Worm (Caenorhabditis elegans): Measurements from ENCODE around the gene cest-35.2.

Gene cest-35.2

DNA sequence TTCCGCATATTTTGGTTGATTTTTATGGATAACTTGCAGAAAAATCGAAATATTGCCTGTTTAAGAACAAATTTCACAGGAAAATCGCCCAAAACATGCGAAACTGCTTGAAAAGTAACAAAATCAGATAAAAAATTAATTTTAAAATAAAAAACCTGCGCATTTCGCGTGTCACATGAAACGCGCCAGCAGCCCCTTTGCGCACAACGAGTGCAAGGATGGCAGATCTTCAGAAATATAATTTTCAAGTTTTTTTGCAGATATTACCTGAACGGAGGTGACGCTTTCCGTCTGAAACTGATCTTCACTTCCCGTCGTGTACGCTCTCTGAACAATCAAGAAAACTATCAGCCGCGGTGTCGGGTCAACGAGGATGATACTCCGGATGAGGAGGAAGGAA, 38.0 kb upstream of the cest-35.2 start (continued):
- TF ChIP-seq saeg-2 (GFP tag; IDR thresholded peaks at IDR 0.05) = no peak

DNA sequence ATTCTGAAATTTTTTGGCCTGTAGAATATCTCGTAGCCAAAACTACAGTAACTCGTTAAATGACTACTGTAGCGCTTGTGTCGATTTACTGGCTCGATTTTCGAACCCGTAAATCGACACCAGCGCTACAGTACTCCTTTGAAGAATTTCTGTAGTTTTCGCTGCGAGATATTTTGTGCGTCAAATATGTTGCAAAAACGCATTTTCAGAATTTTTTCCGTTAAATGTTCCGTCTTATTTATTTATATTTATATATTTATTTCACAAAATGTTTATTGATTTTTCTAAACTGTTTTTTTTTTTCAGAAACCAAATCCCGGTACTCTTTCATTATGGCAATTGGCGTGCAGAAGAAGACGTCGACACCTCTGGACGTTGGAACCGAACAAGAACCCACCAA, 36.8 kb upstream of the cest-35.2 start, which contains the start of gene natc-2:
natc-2 (plus strand) TSS at position 301 of the 400 bp plus-strand sequence.
- TF ChIP-seq nhr-6 (tag; optimal IDR thresholded peaks at IDR 0.05) = no peak
- TF ChIP-seq nhr-77 (tag; optimal IDR thresholded peaks at IDR 0.05) = no peak
- no peak for TF ChIP-seq lin-29 (GFP tag; IDR thresholded peaks at IDR 0.05)
- no peak for TF ChIP-seq ctbp-1 (GFP tag; IDR thresholded peaks at IDR 0.05)
- no peak for TF ChIP-seq nhr-76 (tag; optimal IDR thresholded peaks at IDR 0.05)
- no peak for TF ChIP-seq nhr-102 (tag; optimal IDR thresholded peaks at IDR 0.05)
- TF ChIP-seq jun-1 (tag; optimal IDR thresholded peaks at IDR 0.05) = no peak
- no peak for TF ChIP-seq aha-1 (tag)
- no peak for TF ChIP-seq ceh-28 (tag; optimal IDR thresholded peaks at IDR 0.05)
- TF ChIP-seq ztf-11 (tag; optimal IDR thresholded peaks at IDR 0.05) = no peak
- TF ChIP-seq T26A8.4 (GFP tag; IDR thresholded peaks at IDR 0.05) = no peak
- TF ChIP-seq R02D3.7 (tag; optimal IDR thresholded peaks at IDR 0.05) = no peak
- no peak for TF ChIP-seq madf-5 (GFP tag; IDR thresholded peaks at IDR 0.05)
- TF ChIP-seq spr-1 (tag; optimal IDR thresholded peaks at IDR 0.05) = no peak
- no peak for TF ChIP-seq dve-1 (tag; optimal IDR thresholded peaks at IDR 0.05; ENCODE audit: insufficient read depth)
- TF ChIP-seq nhr-48 (tag; optimal IDR thresholded peaks at IDR 0.05) = no peak
- TF ChIP-seq daf-16 (GFP tag; optimal IDR thresholded peaks at IDR 0.05) = no peak
- TF ChIP-seq daf-16 (tag; optimal IDR thresholded peaks at IDR 0.05) = no peak
- no peak for TF ChIP-seq madf-9 (GFP tag; conservative IDR thresholded peaks at IDR 0.05)

DNA sequence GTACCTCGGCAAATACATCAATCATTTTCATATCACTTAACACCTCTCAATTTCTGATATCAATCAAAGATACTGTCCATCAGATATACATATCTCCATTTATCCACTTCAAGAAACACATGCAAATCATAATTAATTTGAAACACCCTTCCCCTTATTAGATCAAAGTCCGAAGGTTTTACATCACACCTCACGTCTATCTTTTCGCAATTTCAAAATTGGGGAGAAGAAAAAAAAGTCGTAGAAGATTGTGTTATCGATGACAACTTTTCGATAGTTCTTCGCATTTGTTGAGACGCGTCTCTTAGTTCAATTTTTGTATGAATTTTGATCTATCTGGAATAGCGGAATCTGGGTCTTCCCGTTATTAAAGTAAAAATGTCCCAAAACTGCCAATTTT, 36.2 kb upstream of the cest-35.2 start:
- TF ChIP-seq egl-27 (tag; optimal IDR thresholded peaks at IDR 0.05) (no peak), dve-1 (tag; optimal IDR thresholded peaks at IDR 0.05; ENCODE audit: insufficient read depth) (peak; percentile 31), unc-62 (GFP tag; optimal IDR thresholded peaks at IDR 0.05 in 1 of 2) (peak in 1 of 2 experiments; percentile 44), unc-62 (tag; optimal IDR thresholded peaks at IDR 0.05) (no peak)

DNA sequence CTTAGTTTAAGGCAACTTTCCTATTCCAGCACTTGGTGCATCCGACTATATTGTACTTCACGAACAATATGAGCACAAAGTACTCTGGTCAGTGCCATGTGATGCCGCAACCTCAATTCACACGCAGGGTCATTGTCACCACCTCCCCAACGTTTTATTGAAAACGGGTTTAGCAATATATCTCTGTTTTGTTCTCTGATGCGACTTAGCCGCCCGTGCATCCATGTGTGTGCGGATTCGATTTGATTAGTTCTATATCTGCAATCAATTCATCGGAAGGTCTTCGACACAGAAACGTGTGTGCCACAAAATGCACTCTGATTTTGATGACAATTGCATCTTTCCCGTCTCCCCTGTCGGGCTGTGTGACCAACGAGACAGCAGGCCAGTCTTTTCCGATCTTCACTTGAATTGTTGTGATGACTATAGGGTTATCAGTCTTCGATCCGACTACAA, 35.6 kb upstream of the cest-35.2 start:
- no peak for TF ChIP-seq F26F4.8 (GFP tag; conservative IDR thresholded peaks at IDR 0.05)
- TF ChIP-seq lin-15B (tag; optimal IDR thresholded peaks at IDR 0.05) = no peak
- peak; percentile 48 for TF ChIP-seq nhr-28 (tag; optimal IDR thresholded peaks at IDR 0.05)
- no peak for TF ChIP-seq ZK546.5 (tag; optimal IDR thresholded peaks at IDR 0.05)
- TF ChIP-seq dmd-6 (GFP tag; IDR thresholded peaks at IDR 0.05) = peak; percentile 46; the same call in 1 of the 2 replicates
- no peak for TF ChIP-seq daf-12 (tag; optimal IDR thresholded peaks at IDR 0.05)
- no peak for TF ChIP-seq zip-2 (tag; optimal IDR thresholded peaks at IDR 0.05)
- TF ChIP-seq unc-39 (tag; optimal IDR thresholded peaks at IDR 0.05) = no peak
- no peak for TF ChIP-seq jun-1 (tag; optimal IDR thresholded peaks at IDR 0.05)
- TF ChIP-seq hmg-1.1 (GFP tag; IDR thresholded peaks at IDR 0.05) = 0 out of 2 replicates have a peak, but pooled peaks have one; percentile 17
- peak; percentile 70 for TF ChIP-seq hlh-11 (tag; optimal IDR thresholded peaks at IDR 0.05)
- peak; percentile 15 for TF ChIP-seq hlh-30 (tag; optimal IDR thresholded peaks at IDR 0.05; ENCODE audit: insufficient read depth)
- peak; percentile 17 for TF ChIP-seq nhr-102 (tag; optimal IDR thresholded peaks at IDR 0.05)
- TF ChIP-seq mxl-3 (GFP tag; optimal IDR thresholded peaks at IDR 0.05) = peak; percentile 81
- peak; percentile 39 for TF ChIP-seq aha-1 (tag)
- no peak for TF ChIP-seq F44E2.7 (GFP tag; IDR thresholded peaks at IDR 0.05)
- TF ChIP-seq egl-43 (GFP tag; IDR thresholded peaks at IDR 0.05) = peak; percentile 15; the same call in 1 of the 2 replicates
- no peak for TF ChIP-seq ztf-7 (tag; optimal IDR thresholded peaks at IDR 0.05)
- no peak for TF ChIP-seq Y105C5A.15 (GFP tag; IDR thresholded peaks at IDR 0.05)
- no peak for TF ChIP-seq daf-16 (GFP tag; optimal IDR thresholded peaks at IDR 0.05)
- peak; percentile 52 for TF ChIP-seq daf-16 (tag; optimal IDR thresholded peaks at IDR 0.05)
- TF ChIP-seq unc-62 (GFP tag; optimal IDR thresholded peaks at IDR 0.05 in 1 of 2) = no peak
- TF ChIP-seq unc-62 (tag; optimal IDR thresholded peaks at IDR 0.05) = no peak
- peak; percentile 60 for TF ChIP-seq nhr-48 (tag; optimal IDR thresholded peaks at IDR 0.05)
- TF ChIP-seq dmd-9 (GFP tag; IDR thresholded peaks at IDR 0.05) = no peak
